Worm (Caenorhabditis elegans): ENCODE data around the gene lias-1.

Gene lias-1

DNA sequence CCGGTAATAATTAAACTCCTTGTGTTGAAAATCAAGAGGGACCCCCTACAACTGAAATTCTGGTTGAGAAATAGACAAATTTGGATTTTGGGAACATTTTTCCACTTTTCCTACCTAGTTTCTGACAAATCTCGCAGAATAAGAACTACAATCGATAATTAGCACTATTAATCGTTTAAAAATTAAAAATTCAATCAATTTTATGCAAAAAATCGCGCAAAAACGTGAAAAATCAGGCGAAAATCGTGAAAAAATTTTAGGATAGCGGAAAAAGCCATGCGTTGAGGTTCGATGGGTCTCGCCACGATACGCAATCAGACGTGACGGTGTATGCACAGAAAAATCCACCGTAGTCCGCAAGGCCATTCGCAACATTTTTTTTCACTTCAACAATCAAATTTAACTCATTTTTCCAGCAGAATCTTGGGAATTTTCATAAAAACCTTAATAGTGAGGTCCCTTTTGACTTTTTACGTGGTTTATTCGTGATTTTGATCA lies at the start of gene lias-1:
Gene lias-1 (minus strand): TSS at position 51 of the 498 bp plus-strand sequence.
- TF ChIP-seq ama-1 (optimal IDR thresholded peaks at IDR 0.05), result peak; percentile 49
- peak; percentile 23 for TF ChIP-seq mab-5 (tag; optimal IDR thresholded peaks at IDR 0.05)
- TF ChIP-seq C34F6.9 (tag; optimal IDR thresholded peaks at IDR 0.05), result peak; percentile 92
- TF ChIP-seq ztf-11 (tag; optimal IDR thresholded peaks at IDR 0.05), result no peak
- peak; percentile 29 for TF ChIP-seq zag-1 (tag; optimal IDR thresholded peaks at IDR 0.05)
- TF ChIP-seq unc-55 (GFP tag; optimal IDR thresholded peaks at IDR 0.05), result peak; percentile 93
- TF ChIP-seq elt-1 (tag; optimal IDR thresholded peaks at IDR 0.05), result no peak
- peak; percentile 91 to 98 for TF ChIP-seq lsy-2 (tag; optimal IDR thresholded peaks at IDR 0.05)
- TF ChIP-seq aly-2 (tag; optimal IDR thresholded peaks at IDR 0.05), result no peak
- peak; percentile 88 for TF ChIP-seq crh-2 (tag; optimal IDR thresholded peaks at IDR 0.05)
- TF ChIP-seq ceh-82 (tag; optimal IDR thresholded peaks at IDR 0.05), result no peak
- no peak for TF ChIP-seq peb-1 (tag; optimal IDR thresholded peaks at IDR 0.05)
- no peak for TF ChIP-seq unc-62 (GFP tag; optimal IDR thresholded peaks at IDR 0.05)
- TF ChIP-seq nhr-21 (tag; optimal IDR thresholded peaks at IDR 0.05), result peak; percentile 71
- TF ChIP-seq F13H6.1 (tag; optimal IDR thresholded peaks at IDR 0.05), result peak; percentile 60
- TF ChIP-seq mdl-1 (tag; optimal IDR thresholded peaks at IDR 0.05), result peak in 1 of 2 experiments; percentile 21
- TF ChIP-seq lin-11 (tag; optimal IDR thresholded peaks at IDR 0.05), result peak; percentile 69
- no peak for TF ChIP-seq dmd-4 (tag; optimal IDR thresholded peaks at IDR 0.05)
- peak; percentile 75 for TF ChIP-seq blmp-1 (tag; optimal IDR thresholded peaks at IDR 0.05; ENCODE audit: insufficient read depth)
- peak; percentile 57 for TF ChIP-seq snpc-4 (tag; optimal IDR thresholded peaks at IDR 0.05)
- TF ChIP-seq ztf-4 (tag; optimal IDR thresholded peaks at IDR 0.05), result peak; percentile 40
- TF ChIP-seq nhr-77 (tag; optimal IDR thresholded peaks at IDR 0.05), result no peak
- TF ChIP-seq ztf-1 (GFP tag; conservative IDR thresholded peaks at IDR 0.05), result no peak
- TF ChIP-seq sma-3 (GFP tag; optimal IDR thresholded peaks at IDR 0.05), result peak; percentile 64
- TF ChIP-seq lin-13 (GFP tag; optimal IDR thresholded peaks at IDR 0.05), result peak; percentile 85
- peak; percentile 79 for TF ChIP-seq gmeb-1 (tag; optimal IDR thresholded peaks at IDR 0.05)
- TF ChIP-seq Y55F3AM.14 (GFP tag; optimal IDR thresholded peaks at IDR 0.05), result no peak
- peak; percentile 91 for TF ChIP-seq nhr-129 (tag; optimal IDR thresholded peaks at IDR 0.05)
- no peak for TF ChIP-seq nhr-11 (tag; optimal IDR thresholded peaks at IDR 0.05)
- no peak for TF ChIP-seq skn-1 (tag; optimal IDR thresholded peaks at IDR 0.05)
- TF ChIP-seq nhr-6 (tag; optimal IDR thresholded peaks at IDR 0.05), result no peak
- peak; percentile 55 for TF ChIP-seq sma-9 (GFP tag; optimal IDR thresholded peaks at IDR 0.05)
- no peak for TF ChIP-seq sma-9 (tag; optimal IDR thresholded peaks at IDR 0.05)
- TF ChIP-seq fos-1 (tag; optimal IDR thresholded peaks at IDR 0.05), result peak; percentile 76
- TF ChIP-seq ceh-16 (tag; optimal IDR thresholded peaks at IDR 0.05), result peak; percentile 23
- TF ChIP-seq egl-27 (tag; optimal IDR thresholded peaks at IDR 0.05), result no peak
- peak; percentile 86 for TF ChIP-seq nhr-25 (tag; optimal IDR thresholded peaks at IDR 0.05)
- peak; percentile 43 for TF ChIP-seq sem-4 (tag; optimal IDR thresholded peaks at IDR 0.05)
- TF ChIP-seq mbf-1 (tag; optimal IDR thresholded peaks at IDR 0.05), result no peak

DNA sequence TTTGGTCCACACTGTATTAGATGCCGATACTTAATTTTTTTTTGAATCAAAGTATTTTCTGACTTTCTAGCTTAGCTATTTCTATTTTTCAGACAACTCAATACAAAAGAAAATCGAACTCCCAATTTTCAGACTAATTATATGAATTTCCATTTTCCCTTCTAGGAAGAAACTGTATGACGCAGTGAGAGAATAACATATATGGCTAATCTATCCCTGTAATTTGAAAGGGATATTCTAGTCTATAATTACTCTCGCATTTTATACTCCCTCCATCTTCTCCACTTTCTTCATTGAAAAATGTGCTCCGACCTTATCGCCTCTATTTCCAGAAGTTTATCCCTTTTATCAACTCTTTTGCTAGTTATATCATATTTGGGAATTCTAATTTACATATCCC lies 48.4 kb upstream of the lias-1 start, which contains the start of gene C54C6.4:
Gene C54C6.4 (plus strand): TSS at position 301 of the 400 bp plus-strand sequence.
- TF ChIP-seq aly-2 (tag; optimal IDR thresholded peaks at IDR 0.05) (no peak), snpc-4 (tag; optimal IDR thresholded peaks at IDR 0.05) (no peak)

DNA sequence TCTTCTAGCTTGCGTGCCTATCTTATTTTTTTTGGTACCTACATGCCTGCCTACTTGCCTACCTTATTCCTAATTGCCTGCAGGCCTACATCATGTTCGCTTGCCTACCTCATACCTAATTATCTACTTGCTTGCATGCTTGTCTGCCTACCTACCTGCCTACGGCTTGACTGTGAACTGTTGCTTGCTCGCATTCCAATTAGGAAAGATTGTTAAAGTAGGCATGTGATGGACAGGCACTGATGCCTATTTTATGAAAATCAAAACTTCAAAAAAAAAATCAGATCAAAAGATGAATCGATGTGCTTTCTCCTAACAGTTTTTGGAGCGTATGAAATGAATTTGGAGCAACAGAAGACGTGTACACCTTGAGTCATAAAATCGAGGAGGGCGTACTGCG lies 45.5 kb upstream of the lias-1 start:
- TF ChIP-seq nhr-129 (tag; optimal IDR thresholded peaks at IDR 0.05) (no peak), ztf-11 (tag; optimal IDR thresholded peaks at IDR 0.05) (no peak), ceh-16 (tag; optimal IDR thresholded peaks at IDR 0.05) (no peak), unc-62 (GFP tag; optimal IDR thresholded peaks at IDR 0.05) (no peak), mdl-1 (tag; optimal IDR thresholded peaks at IDR 0.05) (no peak)

DNA sequence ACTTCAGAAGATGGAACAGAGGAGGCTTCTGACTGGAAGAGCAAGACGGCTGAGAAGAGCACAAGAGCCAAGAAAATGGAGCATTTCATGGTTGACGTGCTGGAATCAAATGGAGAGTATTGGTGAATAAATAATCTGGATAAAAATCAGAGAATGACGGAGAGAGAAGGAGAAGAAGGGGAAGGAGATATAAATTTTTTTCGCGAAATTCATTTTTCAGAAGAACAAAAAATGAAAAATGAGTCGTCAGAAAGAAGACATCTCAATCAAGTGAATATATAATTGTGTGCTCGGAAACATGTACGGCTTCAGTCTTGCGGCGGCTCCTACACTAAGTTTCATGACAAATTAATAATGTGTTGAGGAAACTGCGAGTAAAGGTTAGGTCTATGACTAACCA lies 44.8 kb upstream of the lias-1 start, which contains the start of gene C54C6.5:
Gene C54C6.5 (minus strand): TSS at position 101 of the 400 bp plus-strand sequence.
- no peak for TF ChIP-seq fos-1 (tag; optimal IDR thresholded peaks at IDR 0.05)
- no peak for TF ChIP-seq nhr-237 (tag; optimal IDR thresholded peaks at IDR 0.05)
- no peak for TF ChIP-seq ZK546.5 (tag; optimal IDR thresholded peaks at IDR 0.05)
- TF ChIP-seq lin-39 (tag; optimal IDR thresholded peaks at IDR 0.05), result no peak
- TF ChIP-seq gmeb-1 (tag; optimal IDR thresholded peaks at IDR 0.05), result no peak
- TF ChIP-seq alr-1 (tag; optimal IDR thresholded peaks at IDR 0.05), result no peak
- no peak for TF ChIP-seq ztf-4 (tag; optimal IDR thresholded peaks at IDR 0.05)
- TF ChIP-seq mdl-1 (tag; optimal IDR thresholded peaks at IDR 0.05), result no peak
- TF ChIP-seq blmp-1 (tag; optimal IDR thresholded peaks at IDR 0.05; ENCODE audit: insufficient read depth), result no peak
- TF ChIP-seq aly-2 (tag; optimal IDR thresholded peaks at IDR 0.05), result no peak
- TF ChIP-seq crh-2 (tag; optimal IDR thresholded peaks at IDR 0.05), result no peak
- TF ChIP-seq ceh-82 (tag; optimal IDR thresholded peaks at IDR 0.05), result no peak
- no peak for TF ChIP-seq nhr-10 (tag; optimal IDR thresholded peaks at IDR 0.05)
- TF ChIP-seq snpc-4 (tag; optimal IDR thresholded peaks at IDR 0.05), result no peak
- no peak for TF ChIP-seq dmd-4 (tag; optimal IDR thresholded peaks at IDR 0.05)
- TF ChIP-seq unc-55 (GFP tag; optimal IDR thresholded peaks at IDR 0.05), result no peak
- TF ChIP-seq lin-11 (tag; optimal IDR thresholded peaks at IDR 0.05), result no peak
- no peak for TF ChIP-seq Y55F3AM.14 (GFP tag; optimal IDR thresholded peaks at IDR 0.05)
